Fruit fly (Drosophila melanogaster) whole organism, embryonic: ENCODE measurements around the gene sau.

Source experiments
- Asciz ChIP-seq: fragments of 200-800 bp; sonication (Bioruptor generic); optimal IDR thresholded peaks from 2 replicates; lab custom pipeline; 2017; ENCODE audit warnings: missing biosample characterization, mild to moderate bottlenecking, missing genetic modification characterization, missing genetic modification reagents
- Bdp1 ChIP-seq: fragments of 200-800 bp; sonication (Bioruptor generic); optimal IDR thresholded peaks from 3 replicates; lab custom pipeline; 2016; ENCODE audit warnings: missing biosample characterization, missing genetic modification characterization
- CG10366 ChIP-seq: fragments of 200-800 bp; sonication (Bioruptor generic); IDR thresholded peaks from 2 replicates; pipeline ENCODE4 v1.3.6; 2022; ENCODE audit warnings: missing biosample characterization, missing genetic modification characterization
- CG10543 ChIP-seq: fragments of 200-800 bp; sonication (Bioruptor generic); optimal IDR thresholded peaks from 3 replicates; lab custom pipeline; 2017; ENCODE audit warnings: missing biosample characterization, mild to moderate bottlenecking, missing genetic modification characterization, moderate library complexity
- CG11695 ChIP-seq: fragments of 200-800 bp; sonication (Bioruptor generic); IDR thresholded peaks from 3 replicates; pipeline ENCODE4 v1.3.6; 2022; ENCODE audit warnings: missing biosample characterization, missing genetic modification characterization
- CG1647 ChIP-seq: fragments of 200-800 bp; sonication (Bioruptor generic); optimal IDR thresholded peaks from 3 replicates; lab custom pipeline; 2016; ENCODE audit warnings: missing biosample characterization, missing genetic modification characterization
- CG2120 ChIP-seq: fragments of 200-800 bp; sonication (Bioruptor generic); optimal IDR thresholded peaks from 3 replicates; lab custom pipeline; 2016; ENCODE audit warnings: missing biosample characterization, missing genetic modification characterization
- CG2129 ChIP-seq: fragments of 200-800 bp; sonication (Bioruptor generic); IDR thresholded peaks from 2 replicates; pipeline ENCODE4 v1.3.6; 2022; ENCODE audit warnings: missing biosample characterization, missing genetic modification characterization; ENCODE audit not compliant: partially characterized antibody
- CG30403 ChIP-seq: fragments of 200-800 bp; sonication (Bioruptor generic); optimal IDR thresholded peaks from 3 replicates; lab custom pipeline; 2016; ENCODE audit warnings: missing biosample characterization, missing genetic modification characterization
- CG33557 ChIP-seq: fragments of 200-800 bp; sonication (Bioruptor generic); optimal IDR thresholded peaks from 2 replicates; lab custom pipeline; 2019; ENCODE audit warnings: missing biosample characterization, mild to moderate bottlenecking, missing genetic modification characterization, moderate library complexity
- CG3847 ChIP-seq: fragments of 200-800 bp; sonication (Bioruptor generic); IDR thresholded peaks from 2 replicates; pipeline ENCODE4 v1.3.6; 2022; ENCODE audit warnings: missing biosample characterization, missing genetic modification characterization
- CG7271 ChIP-seq: fragments of 200-800 bp; sonication (Bioruptor generic); optimal IDR thresholded peaks from 2 replicates; lab custom pipeline; 2018; ENCODE audit warnings: missing biosample characterization, mild to moderate bottlenecking, missing genetic modification characterization, moderate library complexity
- CG7745 ChIP-seq: fragments of 200-800 bp; sonication (Bioruptor generic); optimal IDR thresholded peaks from 2 replicates; lab custom pipeline; 2018; ENCODE audit warnings: missing biosample characterization, mild to moderate bottlenecking, missing genetic modification characterization, moderate library complexity
- CG9609 ChIP-seq: fragments of 200-800 bp; sonication (Bioruptor generic); optimal IDR thresholded peaks from 3 replicates; lab custom pipeline; 2016; ENCODE audit warnings: missing biosample characterization, missing genetic modification characterization
- CoRest ChIP-seq: fragments of 200-800 bp; sonication (Bioruptor generic); optimal IDR thresholded peaks from 3 replicates; lab custom pipeline; 2018; ENCODE audit warnings: missing biosample characterization, mild to moderate bottlenecking, missing genetic modification characterization, moderate library complexity
- CrebB ChIP-seq: fragments of 200-800 bp; sonication (Bioruptor generic); optimal IDR thresholded peaks from 3 replicates; lab custom pipeline; 2018; ENCODE audit warnings: missing biosample characterization, mild to moderate bottlenecking, missing genetic modification characterization
- Dad ChIP-seq: fragments of 200-800 bp; sonication (Bioruptor generic); optimal IDR thresholded peaks from 3 replicates; lab custom pipeline; 2016; ENCODE audit warnings: missing biosample characterization, missing genetic modification characterization
- Dip3 ChIP-seq: fragments of 200-800 bp; sonication (Bioruptor generic); optimal IDR thresholded peaks from 3 replicates; lab custom pipeline; 2016; ENCODE audit warnings: missing biosample characterization, missing genetic modification characterization
- Drgx ChIP-seq: fragments of 200-800 bp; sonication (Bioruptor generic); IDR thresholded peaks from 2 replicates; pipeline ENCODE4 v1.3.6; 2022; ENCODE audit warnings: missing biosample characterization, missing genetic modification characterization
- Fer2 ChIP-seq: fragments of 200-800 bp; sonication (Bioruptor generic); optimal IDR thresholded peaks from 2 replicates; lab custom pipeline; 2018; ENCODE audit warnings: missing biosample characterization, mild to moderate bottlenecking, missing genetic modification characterization, moderate library complexity
- GATAe ChIP-seq: fragments of 200-800 bp; sonication (Bioruptor generic); conservative IDR thresholded peaks from 2 replicates; pipeline ENCODE4 v1.3.6; 2022; ENCODE audit warnings: missing biosample characterization, missing genetic modification characterization
- HLH54F ChIP-seq: fragments of 200-800 bp; sonication (Bioruptor generic); optimal IDR thresholded peaks from 3 replicates; lab custom pipeline; 2016; ENCODE audit warnings: missing biosample characterization, missing genetic modification characterization
- Hr3 ChIP-seq: fragments of 200-800 bp; sonication (Bioruptor generic); optimal IDR thresholded peaks from 3 replicates; lab custom pipeline; 2016; ENCODE audit warnings: missing biosample characterization, missing genetic modification characterization
- Lim3 ChIP-seq: fragments of 200-800 bp; sonication (Bioruptor generic); IDR thresholded peaks from 2 replicates; pipeline ENCODE4 v1.3.6; 2022; ENCODE audit warnings: missing biosample characterization, missing genetic modification characterization
- Mes4 ChIP-seq: fragments of 200-800 bp; sonication (Bioruptor generic); optimal IDR thresholded peaks from 2 replicates; lab custom pipeline; 2016; ENCODE audit warnings: missing biosample characterization, missing genetic modification characterization
- NC2α ChIP-seq: fragments of 200-800 bp; sonication (Bioruptor generic); optimal IDR thresholded peaks from 2 replicates; lab custom pipeline; 2016; ENCODE audit warnings: missing biosample characterization, missing genetic modification characterization
- PHDP ChIP-seq: fragments of 200-800 bp; sonication (Bioruptor generic); optimal IDR thresholded peaks from 3 replicates; lab custom pipeline; 2018; ENCODE audit warnings: missing biosample characterization, mild to moderate bottlenecking, missing genetic modification characterization, moderate library complexity
- Spps ChIP-seq: fragments of 200-800 bp; sonication (Bioruptor generic); optimal IDR thresholded peaks from 2 replicates; lab custom pipeline; 2018; ENCODE audit warnings: missing biosample characterization, mild to moderate bottlenecking, missing genetic modification characterization
- Xbp1 ChIP-seq: fragments of 200-800 bp; sonication (Bioruptor generic); optimal IDR thresholded peaks from 3 replicates; lab custom pipeline; 2016; ENCODE audit warnings: missing biosample characterization, mild to moderate bottlenecking, missing genetic modification characterization
- ase ChIP-seq: fragments of 200-800 bp; sonication (Bioruptor generic); IDR thresholded peaks from 3 replicates; pipeline ENCODE4 v1.3.6; 2022; ENCODE audit warnings: missing biosample characterization, missing genetic modification characterization
- bowl ChIP-seq: fragments of 200-800 bp; sonication (Bioruptor generic); IDR thresholded peaks from 2 replicates; pipeline ENCODE4 v1.3.6; 2022; ENCODE audit warnings: missing biosample characterization, missing genetic modification characterization
- crp ChIP-seq, 2 experiments: fragments of 200-800 bp; sonication (Bioruptor generic); optimal IDR thresholded peaks; 2 replicates in 1 of 2; 3 replicates in 1 of 2; lab custom pipeline; 2017; ENCODE audit warnings: missing biosample characterization in 2 of 2, missing genetic modification characterization in 2 of 2, mild to moderate bottlenecking in 1 of 2, moderate library complexity in 1 of 2
- fd102C ChIP-seq: fragments of 200-800 bp; sonication (Bioruptor generic); optimal IDR thresholded peaks from 2 replicates; lab custom pipeline; 2018; ENCODE audit warnings: missing biosample characterization, mild to moderate bottlenecking, missing genetic modification characterization, moderate library complexity
- fru ChIP-seq: fragments of >200 bp; optimal IDR thresholded peaks from 2 replicates; lab custom pipeline; 2017
- fu2 ChIP-seq: fragments of 200-800 bp; sonication (Bioruptor generic); optimal IDR thresholded peaks from 2 replicates; lab custom pipeline; 2016; ENCODE audit warnings: missing biosample characterization, missing genetic modification characterization
- gce ChIP-seq: fragments of 200-800 bp; sonication (Bioruptor generic); IDR thresholded peaks from 3 replicates; pipeline ENCODE4 v1.3.6; 2022; ENCODE audit warnings: missing biosample characterization, missing genetic modification characterization
- gro ChIP-seq: fragments of 200-800 bp; sonication (Bioruptor generic); optimal IDR thresholded peaks from 2 replicates; lab custom pipeline; 2016; ENCODE audit warnings: missing biosample characterization, missing genetic modification characterization
- her ChIP-seq: fragments of 200-800 bp; sonication (Bioruptor generic); optimal IDR thresholded peaks from 2 replicates; lab custom pipeline; 2016; ENCODE audit warnings: missing biosample characterization, missing genetic modification characterization
- lov ChIP-seq, 2 experiments: fragments of 200-800 bp in 1 of 2; fragments of >200 bp in 1 of 2; sonication (Bioruptor generic) in 1 of 2; IDR thresholded peaks in 1 of 2; optimal IDR thresholded peaks in 1 of 2; 2 replicates in 1 of 2; 3 replicates in 1 of 2; pipeline versions ENCODE4 v1.3.6 to Lab custom; 2017 to 2022; ENCODE audit warnings: missing biosample characterization in 1 of 2, missing genetic modification characterization in 1 of 2
- luna ChIP-seq: fragments of 200-800 bp; sonication (Bioruptor generic); optimal IDR thresholded peaks from 2 replicates; lab custom pipeline; 2016; ENCODE audit warnings: missing biosample characterization, missing genetic modification characterization
- maf-S ChIP-seq: fragments of 200-800 bp; sonication (Bioruptor generic); optimal IDR thresholded peaks from 2 replicates; lab custom pipeline; 2016; ENCODE audit warnings: missing biosample characterization, missing genetic modification characterization
- pzg ChIP-seq: fragments of 200-800 bp; sonication (Bioruptor generic); optimal IDR thresholded peaks from 3 replicates; lab custom pipeline; 2018; ENCODE audit warnings: missing biosample characterization, mild to moderate bottlenecking, missing genetic modification characterization, moderate library complexity
- row ChIP-seq: fragments of 200-800 bp; sonication (Bioruptor generic); IDR thresholded peaks from 3 replicates; pipeline ENCODE4 v1.3.6; 2022; ENCODE audit warnings: missing biosample characterization, missing genetic modification characterization
- sens-2 ChIP-seq: fragments of 200-800 bp; sonication (Bioruptor generic); IDR thresholded peaks from 2 replicates; pipeline ENCODE4 v1.3.6; 2022; ENCODE audit warnings: missing biosample characterization, missing genetic modification characterization
- so ChIP-seq: fragments of 200-800 bp; sonication (Bioruptor generic); IDR thresholded peaks from 3 replicates; pipeline ENCODE4 v1.3.6; 2022; ENCODE audit warnings: missing biosample characterization, missing genetic modification characterization
- tio ChIP-seq: fragments of 200-800 bp; sonication (Bioruptor generic); optimal IDR thresholded peaks from 2 replicates; lab custom pipeline; 2017; ENCODE audit warnings: missing biosample characterization, missing genetic modification characterization, inconsistent platforms
- tna ChIP-seq: fragments of 200-800 bp; sonication (Bioruptor generic); IDR thresholded peaks from 2 replicates; pipeline ENCODE4 v1.3.6; 2022; ENCODE audit warnings: missing biosample characterization, missing genetic modification characterization; ENCODE audit not compliant: partially characterized antibody
- trem ChIP-seq: fragments of 200-800 bp; optimal IDR thresholded peaks from 3 replicates; lab custom pipeline; 2019; ENCODE audit warnings: missing biosample characterization, mild to moderate bottlenecking, missing genetic modification characterization, moderate library complexity
- zen ChIP-seq: fragments of 200-800 bp; sonication (Bioruptor generic); optimal IDR thresholded peaks from 3 replicates; lab custom pipeline; 2018; ENCODE audit warnings: missing biosample characterization, mild to moderate bottlenecking, missing genetic modification characterization, moderate library complexity

Gene sau

DNA sequence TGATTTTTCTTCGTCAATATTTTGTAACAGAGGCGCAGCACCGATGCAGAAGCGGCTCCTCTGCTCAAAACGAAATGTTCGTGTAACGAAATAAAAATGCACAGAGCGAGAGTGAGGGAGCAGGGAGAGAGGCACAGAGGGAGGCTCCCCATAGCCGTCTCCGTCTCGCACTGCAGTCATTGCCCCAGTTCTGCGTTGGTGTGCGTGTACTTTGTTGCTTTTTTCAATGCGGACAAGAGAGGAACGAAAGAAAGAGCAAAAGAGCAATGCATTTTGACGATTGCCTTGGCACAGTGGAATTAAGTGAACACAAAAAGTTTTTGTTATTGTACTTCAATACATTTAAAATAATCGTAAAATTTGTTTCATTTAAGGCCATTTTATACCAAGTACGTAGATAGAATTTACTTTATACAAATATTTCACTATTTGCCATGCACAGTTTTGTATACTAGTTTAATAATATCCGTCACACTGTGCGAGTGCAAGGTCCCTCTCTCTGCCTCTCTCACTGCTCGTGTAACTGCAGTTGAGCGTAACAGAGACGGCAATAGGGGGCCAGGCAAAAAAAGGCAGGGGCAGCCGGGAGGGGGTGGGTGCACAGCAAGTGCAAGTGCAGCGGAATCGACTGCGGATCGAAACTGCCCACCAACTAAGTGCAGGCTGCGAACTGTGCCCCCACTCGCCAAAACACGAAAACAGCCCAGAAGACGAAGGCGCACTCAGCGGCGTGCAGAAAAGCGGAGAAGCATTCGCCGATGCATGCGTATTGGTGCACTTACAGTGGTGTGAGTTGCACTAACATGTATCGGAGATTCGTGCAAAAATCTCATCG is 23.9 kb upstream of the sau start (continued):
- TF ChIP-seq row (GFP tag; lab: Robert Waterston, UW): peak; percentile 98
- TF ChIP-seq Hr3 (GFP tag; lab: Kevin White, UChicago): peak; percentile 98
- TF ChIP-seq CG1647 (GFP tag; lab: Kevin White, UChicago): peak; percentile 96
- TF ChIP-seq fru (lab: Kevin White, UChicago): no peak
- peak; percentile 100 for TF ChIP-seq Drgx (GFP tag; lab: Robert Waterston, UW)
- TF ChIP-seq trem: peak; percentile 98
- TF ChIP-seq fd102C (GFP tag; lab: Kevin White, UChicago): peak; percentile 99
- peak; percentile 37 for TF ChIP-seq CG2120 (GFP tag; lab: Kevin White, UChicago)
- peak; percentile 98 for TF ChIP-seq PHDP (tag; lab: Kevin White, UChicago)
- no peak for TF ChIP-seq tna
- peak; percentile 99 for TF ChIP-seq CG7271 (tag; lab: Kevin White, UChicago)
- peak; percentile 52 to 73 for TF ChIP-seq crp (GFP tag; optimal IDR thresholded peaks at IDR 0.05; lab: Kevin White, UChicago)
- TF ChIP-seq gce (GFP tag; lab: Robert Waterston, UW): peak; percentile 100
- TF ChIP-seq tio (GFP tag; lab: Kevin White, UChicago): peak; percentile 97
- peak; percentile 14 for TF ChIP-seq gro
- TF ChIP-seq Dad (GFP tag; lab: Kevin White, UChicago): peak; percentile 97
- TF ChIP-seq CrebB (tag; lab: Kevin White, UChicago): peak; percentile 98
- 0 out of 2 replicates have a peak, but pooled peaks have one; percentile 33 for TF ChIP-seq CG2129
- TF ChIP-seq Xbp1: peak; percentile 99
- peak; percentile 98 for TF ChIP-seq CG7745
- TF ChIP-seq maf-S (GFP tag; lab: Kevin White, UChicago): peak; percentile 96
- peak; percentile 96 for TF ChIP-seq CG9609 (GFP tag; lab: Kevin White, UChicago)
- TF ChIP-seq CG11695 (GFP tag; lab: Robert Waterston, UW): peak; percentile 98
- TF ChIP-seq zen (tag; lab: Kevin White, UChicago): peak; percentile 99
- TF ChIP-seq Mes4 (GFP tag; lab: Kevin White, UChicago): peak; percentile 99
- TF ChIP-seq bowl: peak; percentile 95
- peak; percentile 75 for TF ChIP-seq fu2 (GFP tag; lab: Kevin White, UChicago)
- TF ChIP-seq sens-2: peak; percentile 99
- peak; percentile 100 for TF ChIP-seq Asciz (GFP tag; lab: Kevin White, UChicago)
- peak; percentile 92 for TF ChIP-seq Bdp1
- peak; percentile 89 for TF ChIP-seq HLH54F (GFP tag; lab: Kevin White, UChicago)
- no peak for TF ChIP-seq luna
- peak; percentile 89 for TF ChIP-seq CG3847 (GFP tag; lab: Robert Waterston, UW)
- TF ChIP-seq Fer2 (tag; lab: Kevin White, UChicago): peak; percentile 72
- TF ChIP-seq ase (GFP tag; lab: Robert Waterston, UW): peak; percentile 99
- TF ChIP-seq NC2α (GFP tag; lab: Kevin White, UChicago): peak; percentile 98
- peak; percentile 100 for TF ChIP-seq Spps
- peak; percentile 39 for TF ChIP-seq CG10543 (GFP tag; lab: Kevin White, UChicago)
- 0 out of 2 replicates have a peak, but pooled peaks have one; percentile 22 for TF ChIP-seq GATAe (GFP tag; lab: Robert Waterston, UW)
- TF ChIP-seq Lim3 (GFP tag; lab: Robert Waterston, UW): peak; percentile 98
- peak; percentile 38 for TF ChIP-seq Dip3 (GFP tag; lab: Kevin White, UChicago)
- peak; percentile 98 for TF ChIP-seq CoRest (tag; lab: Kevin White, UChicago)
- TF ChIP-seq lov (optimal IDR thresholded peaks at IDR 0.05; lab: Kevin White, UChicago): no peak
- TF ChIP-seq lov (GFP tag; IDR thresholded peaks at IDR 0.05; lab: Robert Waterston, UW): peak; percentile 100
- TF ChIP-seq CG10366: peak; percentile 99
- TF ChIP-seq so (GFP tag; lab: Robert Waterston, UW): peak; percentile 99
- TF ChIP-seq pzg (GFP tag; lab: Kevin White, UChicago): no peak
- peak; percentile 99 for TF ChIP-seq CG33557 (GFP tag; lab: Kevin White, UChicago)
- peak; percentile 99 for TF ChIP-seq CG30403 (GFP tag; lab: Kevin White, UChicago)
- TF ChIP-seq her: peak; percentile 92
